Worm (Caenorhabditis elegans) whole organism, L1 larva: Measurements from ENCODE around the gene glb-4.

Experiments
- efl-3 ChIP-seq: fragments of 200-800 bp; sonication (Bioruptor generic); optimal IDR thresholded peaks from 2 replicates; lab custom pipeline; 2018; ENCODE audit warnings: mild to moderate bottlenecking, missing genetic modification characterization, missing compliant biosample characterization
- egl-27 ChIP-seq, 2 experiments: fragments of 150-350 bp in 1 of 2; sonication (generic microtip); optimal IDR thresholded peaks; 3 replicates each; lab custom pipeline; 2017 to 2018; ENCODE audit warnings: missing biosample characterization in 2 of 2, missing genetic modification characterization in 2 of 2, missing genetic modification reagents in 2 of 2
- elt-2 ChIP-seq: sonication (generic microtip); optimal IDR thresholded peaks from 2 replicates; lab custom pipeline; 2016; ENCODE audit warnings: missing genetic modification characterization, mild to moderate bottlenecking, inconsistent platforms, missing compliant biosample characterization, missing genetic modification reagents
- jun-1 ChIP-seq: fragments of 150-350 bp; optimal IDR thresholded peaks from 2 replicates; lab custom pipeline; 2014; ENCODE audit warnings: missing biosample characterization, missing genetic modification reagents, missing genetic modification characterization
- lin-13 ChIP-seq: fragments of 150-350 bp; optimal IDR thresholded peaks from 2 replicates; lab custom pipeline; 2014; ENCODE audit warnings: missing biosample characterization, missing genetic modification reagents, missing genetic modification characterization
- lin-35 ChIP-seq, 2 experiments: fragments of 150-350 bp; optimal IDR thresholded peaks; 2 replicates each; lab custom pipeline; 2014; ENCODE audit warnings: missing biosample characterization in 2 of 2, missing genetic modification characterization in 2 of 2, missing genetic modification reagents in 2 of 2
- mdl-1 ChIP-seq, 2 experiments: fragments of 150-350 bp; optimal IDR thresholded peaks; 2 replicates each; lab custom pipeline; 2014 to 2017; ENCODE audit warnings: missing biosample characterization in 2 of 2, missing genetic modification characterization in 2 of 2, inconsistent platforms in 1 of 2
- mep-1 ChIP-seq: fragments of 150-350 bp; optimal IDR thresholded peaks from 2 replicates; lab custom pipeline; 2014; ENCODE audit warnings: missing biosample characterization, missing genetic modification characterization
- nhr-12 ChIP-seq: sonication (generic microtip); optimal IDR thresholded peaks from 2 replicates; lab custom pipeline; 2017; ENCODE audit warnings: missing biosample characterization, missing genetic modification characterization
- nhr-47 ChIP-seq: sonication (generic microtip); optimal IDR thresholded peaks from 2 replicates; lab custom pipeline; 2016; ENCODE audit warnings: mild to moderate bottlenecking, missing genetic modification characterization, moderate library complexity, missing compliant biosample characterization
- pqm-1 ChIP-seq: sonication (generic microtip); optimal IDR thresholded peaks from 3 replicates; lab custom pipeline; 2017; ENCODE audit warnings: missing biosample characterization, missing genetic modification characterization
- snpc-4 ChIP-seq: fragments of 150-350 bp; optimal IDR thresholded peaks from 2 replicates; lab custom pipeline; 2014; ENCODE audit warnings: missing biosample characterization, missing genetic modification characterization
- tbx-2 ChIP-seq: sonication (generic microtip); optimal IDR thresholded peaks from 2 replicates; lab custom pipeline; 2016; ENCODE audit warnings: missing genetic modification characterization, missing compliant biosample characterization
- unc-62 ChIP-seq: fragments of 150-350 bp; optimal IDR thresholded peaks from 2 replicates; lab custom pipeline; 2014; ENCODE audit warnings: missing biosample characterization, missing genetic modification reagents, missing genetic modification characterization

ce11 chrII:11111107-11111506 is at the start of gene glb-4:
- TF ChIP-seq efl-3 (GFP tag; lab: Kevin White, UChicago) (no peak), jun-1 (tag; lab: Kevin White, UChicago) (no peak), elt-2 (tag; lab: Kevin White, UChicago) (no peak), nhr-12 (tag; lab: Kevin White, UChicago) (no peak), pqm-1 (no peak), unc-62 (no peak), snpc-4 (no peak), mep-1 (tag; lab: Kevin White, UChicago) (no peak), lin-13 (GFP tag; lab: Kevin White, UChicago) (no peak), tbx-2 (no peak), lin-35 (GFP tag; optimal IDR thresholded peaks at IDR 0.05; lab: Kevin White, UChicago) (no peak), egl-27 (tag; optimal IDR thresholded peaks at IDR 0.05; lab: Kevin White, UChicago) (no peak), nhr-47 (no peak), mdl-1 (tag; optimal IDR thresholded peaks at IDR 0.05; lab: Kevin White, UChicago) (no peak)
